Worm (Caenorhabditis elegans): Measurements from ENCODE around the gene ZC190.6.

DNA sequence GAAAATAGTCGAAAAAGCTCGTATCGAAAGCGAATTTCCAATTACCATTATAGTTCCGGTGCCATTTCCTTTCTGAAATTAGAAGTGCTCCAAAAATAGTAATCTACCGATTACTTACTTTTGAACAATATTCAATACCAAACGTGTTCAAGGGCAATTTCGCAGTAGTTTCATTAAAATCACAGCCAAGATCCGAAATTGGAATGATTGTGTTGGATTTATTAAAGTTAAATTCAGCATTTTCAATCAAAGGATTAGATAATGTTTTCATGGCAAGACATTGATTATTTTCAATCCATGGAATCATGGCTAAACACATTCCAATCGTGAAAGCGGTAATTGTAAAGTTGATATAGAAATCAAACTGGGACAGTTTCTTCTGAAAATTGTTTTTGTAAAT lies 44.3 kb downstream of the ZC190.6 start:
- TF ChIP-seq unc-55 (GFP tag; optimal IDR thresholded peaks at IDR 0.05): no peak
- TF ChIP-seq unc-3 (GFP tag; conservative IDR thresholded peaks at IDR 0.05): no peak
- no peak for TF ChIP-seq unc-3 (tag; optimal IDR thresholded peaks at IDR 0.05)
- TF ChIP-seq pax-1 (tag; optimal IDR thresholded peaks at IDR 0.05): no peak
- no peak for TF ChIP-seq nfya-1 (tag; optimal IDR thresholded peaks at IDR 0.05)
- TF ChIP-seq eyg-1 (tag; optimal IDR thresholded peaks at IDR 0.05): no peak
- no peak for TF ChIP-seq ceh-9 (tag; optimal IDR thresholded peaks at IDR 0.05)
- TF ChIP-seq ets-4 (tag; optimal IDR thresholded peaks at IDR 0.05): no peak
- TF ChIP-seq ama-1 (optimal IDR thresholded peaks at IDR 0.05): no peak
- no peak for TF ChIP-seq hlh-8 (tag; optimal IDR thresholded peaks at IDR 0.05)
- no peak for TF ChIP-seq Y22D7AL.16 (tag; optimal IDR thresholded peaks at IDR 0.05)
- no peak for TF ChIP-seq lin-11 (tag; optimal IDR thresholded peaks at IDR 0.05)
- no peak for TF ChIP-seq K02D7.2 (tag; optimal IDR thresholded peaks at IDR 0.05)
- TF ChIP-seq hlh-30 (tag; optimal IDR thresholded peaks at IDR 0.05; ENCODE audit: insufficient read depth): no peak
- TF ChIP-seq pqm-1 (tag; optimal IDR thresholded peaks at IDR 0.05): no peak

Data from whole organism, late embryonic.